Worm (Caenorhabditis elegans): Measurements from ENCODE around the gene lsm-1.

ce11 chrII:11176441-11176840 is 49.7 kb downstream of the lsm-1 start:
- TF ChIP-seq mdl-1 (tag; optimal IDR thresholded peaks at IDR 0.05) (no peak), ceh-82 (tag; optimal IDR thresholded peaks at IDR 0.05) (no peak), nhr-43 (tag; optimal IDR thresholded peaks at IDR 0.05; ENCODE audit: poor library complexity, severe bottlenecking) (no peak), ztf-11 (tag; optimal IDR thresholded peaks at IDR 0.05) (no peak), zag-1 (tag; optimal IDR thresholded peaks at IDR 0.05) (no peak)
